Fruit fly (Drosophila melanogaster) whole organism, adult: ENCODE measurements around the gene CG32204.
A peak's percentile ranks its signal among the peaks of the same experiment; 100 is the strongest.

Experiments used
- CG33017 ChIP-seq: fragments of 200-800 bp; sonication (Bioruptor generic); optimal IDR thresholded peaks from 2 replicates; lab custom pipeline; 2018; ENCODE audit warnings: missing biosample characterization, mild to moderate bottlenecking, missing genetic modification characterization, moderate library complexity
- Clk ChIP-seq: fragments of 200-800 bp; sonication (Bioruptor generic); optimal IDR thresholded peaks from 2 replicates; lab custom pipeline; 2017; ENCODE audit warnings: missing biosample characterization, missing genetic modification characterization
- Hr96 ChIP-seq: fragments of 200-800 bp; sonication (Bioruptor generic); optimal IDR thresholded peaks from 2 replicates; lab custom pipeline; 2016; ENCODE audit warnings: missing biosample characterization, missing genetic modification characterization
- Mnt ChIP-seq: fragments of 200-800 bp; sonication (Bioruptor generic); optimal IDR thresholded peaks from 2 replicates; lab custom pipeline; 2016; ENCODE audit warnings: missing biosample characterization, mild to moderate bottlenecking, missing genetic modification characterization
- kay ChIP-seq: fragments of 200-800 bp; sonication (Bioruptor generic); peaks from one replicate; lab custom pipeline; 2016; ENCODE audit warnings: missing biosample characterization, missing genetic modification characterization, borderline replicate concordance
- toe ChIP-seq: fragments of 200-800 bp; sonication (Bioruptor generic); optimal IDR thresholded peaks from 2 replicates; lab custom pipeline; 2016; ENCODE audit warnings: missing biosample characterization, missing genetic modification characterization

DNA sequence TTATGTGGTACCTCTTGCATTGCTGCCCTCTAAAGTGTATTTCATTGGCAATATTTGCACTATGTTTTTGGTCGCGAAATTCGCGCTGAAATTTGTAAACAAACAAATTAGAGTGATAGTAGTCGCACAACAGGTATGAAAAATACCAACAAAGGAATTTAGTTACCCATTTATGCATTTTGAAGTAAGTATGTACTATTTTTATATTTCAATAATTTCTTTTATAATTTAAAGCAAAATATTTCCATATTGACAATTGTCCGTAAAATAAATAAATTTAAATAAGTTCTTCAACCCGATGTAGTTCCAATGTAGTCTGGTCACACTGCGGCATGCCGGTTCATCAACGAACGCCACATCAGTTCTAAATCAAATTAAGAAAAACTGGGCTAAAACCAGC is 73.4 kb downstream of the CG32204 start, which contains the start of the genes Rad9 and Uggt:
- no peak for TF ChIP-seq Clk (GFP tag; lab: Kevin White, UChicago)
- TF ChIP-seq kay (GFP tag; lab: Kevin White, UChicago) = no peak
- TF ChIP-seq Mnt (GFP tag; lab: Kevin White, UChicago) = no peak
- TF ChIP-seq toe (GFP tag; lab: Kevin White, UChicago) = no peak
- peak; percentile 13 for TF ChIP-seq CG33017 (tag; lab: Kevin White, UChicago)
- no peak for TF ChIP-seq Hr96 (GFP tag; lab: Kevin White, UChicago)
